Worm (Caenorhabditis elegans) whole organism, early embryonic: ENCODE results near the gene cca-1.

Experiments
- B0310.2 ChIP-seq: sonication (generic microtip); optimal IDR thresholded peaks from 2 replicates; lab custom pipeline; 2016; ENCODE audit warnings: mild to moderate bottlenecking, missing genetic modification characterization, missing compliant biosample characterization
- F13C5.2 ChIP-seq: sonication (generic microtip); optimal IDR thresholded peaks from 2 replicates; lab custom pipeline; 2017; ENCODE audit warnings: mild to moderate bottlenecking, missing genetic modification characterization, inconsistent platforms, missing compliant biosample characterization
- aly-1 ChIP-seq: sonication (generic microtip); optimal IDR thresholded peaks from 2 replicates; lab custom pipeline; 2016; ENCODE audit warnings: missing genetic modification characterization, missing compliant biosample characterization
- ama-1 ChIP-seq: fragments of 150-350 bp; optimal IDR thresholded peaks from 2 replicates; lab custom pipeline; 2014
- ceh-13 ChIP-seq: fragments of 200-800 bp; sonication (Bioruptor generic); optimal IDR thresholded peaks from 2 replicates; lab custom pipeline; 2018; ENCODE audit warnings: mild to moderate bottlenecking, missing genetic modification characterization, missing compliant biosample characterization
- ceh-36 ChIP-seq: sonication (generic microtip); optimal IDR thresholded peaks from 2 replicates; lab custom pipeline; 2016; ENCODE audit warnings: missing genetic modification characterization, inconsistent platforms, missing compliant biosample characterization
- ets-7 ChIP-seq: sonication (generic microtip); optimal IDR thresholded peaks from 2 replicates; lab custom pipeline; 2016; ENCODE audit warnings: missing genotype, missing genetic modification characterization, missing compliant biosample characterization
- flt-1 ChIP-seq: fragments of 200-800 bp; sonication (Bioruptor generic); IDR thresholded peaks from 2 replicates; pipeline ENCODE4 v1.3.6; 2022; ENCODE audit warnings: missing genetic modification characterization, missing compliant biosample characterization
- hmg-4 ChIP-seq: fragments of 200-800 bp; sonication (Bioruptor generic); optimal IDR thresholded peaks from 2 replicates; lab custom pipeline; 2018; ENCODE audit warnings: mild to moderate bottlenecking, missing genetic modification characterization, missing compliant biosample characterization
- hnd-1 ChIP-seq: sonication (generic microtip); optimal IDR thresholded peaks from 2 replicates; lab custom pipeline; 2016; ENCODE audit warnings: missing genetic modification characterization, missing compliant biosample characterization
- pes-1 ChIP-seq: fragments of 200-800 bp; sonication (Bioruptor generic); IDR thresholded peaks from 2 replicates; pipeline ENCODE4 v1.3.6; 2022; ENCODE audit warnings: missing genetic modification reagents, missing genetic modification characterization, missing compliant biosample characterization
- scrt-1 ChIP-seq: fragments of 200-800 bp; sonication (Bioruptor generic); IDR thresholded peaks from 2 replicates; pipeline ENCODE4 v1.3.6; 2022; ENCODE audit warnings: missing genetic modification characterization, missing compliant biosample characterization
- tbx-11 ChIP-seq: fragments of 200-800 bp; sonication (Bioruptor generic); IDR thresholded peaks from 2 replicates; pipeline ENCODE4 v1.3.6; 2022; ENCODE audit warnings: missing genetic modification characterization, missing compliant biosample characterization
- tbx-37 ChIP-seq: fragments of 200-800 bp; sonication (Bioruptor generic); conservative IDR thresholded peaks from 2 replicates; pipeline ENCODE4 v1.3.6; 2022; ENCODE audit warnings: missing genetic modification reagents, missing genetic modification characterization, missing compliant biosample characterization

DNA sequence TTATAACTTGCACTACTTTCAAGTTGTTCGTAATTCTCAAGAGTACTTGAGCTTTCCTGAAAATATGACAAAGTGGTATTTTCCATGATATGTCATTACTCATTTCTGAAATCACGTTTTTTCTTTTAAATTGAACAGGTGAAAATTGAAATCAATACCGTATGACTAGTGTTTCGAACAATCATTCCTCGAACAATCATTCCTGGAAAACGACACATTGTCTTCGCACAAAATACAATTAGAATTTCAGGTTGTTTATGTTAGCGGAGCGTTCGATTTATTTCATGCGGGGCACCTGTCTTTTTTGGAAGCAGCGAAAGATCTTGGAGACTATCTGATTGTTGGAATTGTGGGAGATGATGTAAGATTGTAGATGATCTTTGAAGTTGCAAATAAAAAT, 10.4 kb upstream of the cca-1 start:
- no peak for TF ChIP-seq ama-1 (lab: Kevin White, UChicago)
- TF ChIP-seq pes-1 (GFP tag; lab: Robert Waterston, UW), result no peak
- TF ChIP-seq hnd-1 (tag; lab: Kevin White, UChicago), result no peak
- no peak for TF ChIP-seq B0310.2
- no peak for TF ChIP-seq ceh-13 (GFP tag; lab: Kevin White, UChicago)
- no peak for TF ChIP-seq aly-1 (tag; lab: Kevin White, UChicago)
- TF ChIP-seq scrt-1 (GFP tag; lab: Robert Waterston, UW), result no peak
- no peak for TF ChIP-seq flt-1 (GFP tag; lab: Robert Waterston, UW)
- TF ChIP-seq tbx-37, result no peak
- TF ChIP-seq tbx-11 (GFP tag; lab: Robert Waterston, UW), result no peak
- no peak for TF ChIP-seq F13C5.2 (tag; lab: Kevin White, UChicago)
- no peak for TF ChIP-seq hmg-4 (GFP tag; lab: Kevin White, UChicago)
- TF ChIP-seq ets-7 (tag; lab: Kevin White, UChicago), result no peak
- no peak for TF ChIP-seq ceh-36
